Fruit fly (Drosophila melanogaster): ENCODE measurements around the gene CG9396.

CG9396 gene

DNA sequence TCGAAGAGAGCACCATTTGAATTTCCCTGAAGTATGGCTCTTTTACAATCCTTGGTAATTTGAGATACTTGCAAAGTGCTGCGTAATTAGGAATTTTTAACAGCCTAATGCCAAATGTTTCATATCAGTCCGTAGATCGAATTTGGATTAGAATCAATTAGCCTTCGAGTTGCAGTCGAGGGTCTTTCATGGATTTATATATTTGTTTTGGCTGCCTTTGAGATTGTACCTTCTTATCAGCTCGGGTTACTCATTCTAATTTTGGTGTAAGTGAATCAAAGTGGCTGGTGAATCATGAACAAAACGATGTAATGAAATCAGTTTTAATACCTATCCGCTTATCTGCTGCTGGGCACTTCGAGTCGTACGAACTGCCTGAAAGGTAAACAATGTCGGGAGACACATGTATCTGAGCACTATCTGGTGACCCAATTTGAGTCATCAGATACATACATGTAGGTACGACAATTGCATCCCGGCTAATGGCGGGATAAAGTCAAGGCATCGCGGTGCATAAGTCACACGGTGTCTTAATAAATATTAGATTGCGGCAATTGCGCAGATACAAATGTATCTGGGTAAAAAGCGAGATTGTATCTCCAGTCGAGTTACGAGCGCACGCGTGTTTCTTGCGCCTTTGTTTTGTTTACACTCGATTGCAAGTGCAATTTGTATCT, 24.4 kb upstream of the CG9396 start (continued):
- peak; percentile 16 for TF ChIP-seq sug (tag; optimal IDR thresholded peaks at IDR 0.05)
- peak; percentile 38 for TF ChIP-seq Med (GFP tag)
- no peak for TF ChIP-seq gcm2 (GFP tag; optimal IDR thresholded peaks at IDR 0.05)
- TF ChIP-seq sens (GFP tag): peak; percentile 59
- no peak for TF ChIP-seq NfI (GFP tag; optimal IDR thresholded peaks at IDR 0.05)
- peak; percentile 35 for TF ChIP-seq Vsx1 (GFP tag; optimal IDR thresholded peaks at IDR 0.05)
- TF ChIP-seq salm (tag; optimal IDR thresholded peaks at IDR 0.05): no peak
- TF ChIP-seq B-H1 (GFP tag; IDR thresholded peaks at IDR 0.05): no peak
- TF ChIP-seq exex (tag; optimal IDR thresholded peaks at IDR 0.05): peak; percentile 65
- peak; percentile 89 for TF ChIP-seq CG15479 (GFP tag; optimal IDR thresholded peaks at IDR 0.05)

DNA sequence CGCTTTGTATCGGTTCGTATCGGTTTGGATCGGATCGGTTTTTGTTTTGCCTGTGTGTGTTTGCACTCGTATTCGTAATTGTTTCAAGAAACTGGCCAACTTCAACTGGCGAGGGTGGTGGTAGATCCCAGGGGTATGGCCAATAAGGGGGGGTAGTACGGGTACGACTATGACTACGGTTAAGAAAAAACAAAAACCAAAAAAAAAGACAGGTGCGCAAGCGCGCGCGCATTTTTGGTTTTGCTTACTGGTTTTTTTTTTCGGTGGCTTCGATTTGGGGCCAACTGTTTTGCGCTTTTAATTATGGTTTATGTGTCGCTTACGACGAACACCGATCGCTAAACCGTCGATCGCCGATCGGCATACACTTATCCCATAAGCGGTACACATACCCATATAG, 23.4 kb upstream of the CG9396 start:
- no peak for TF ChIP-seq Trl (optimal IDR thresholded peaks at IDR 0.05)
- TF ChIP-seq Trl (GFP tag; optimal IDR thresholded peaks at IDR 0.05): no peak
- peak; percentile 50 for TF ChIP-seq sqz (GFP tag; optimal IDR thresholded peaks at IDR 0.05)
- TF ChIP-seq CG13894 (tag; optimal IDR thresholded peaks at IDR 0.05): peak; percentile 58
- 0 out of 2 replicates have a peak, but pooled peaks have one; percentile 8 for TF ChIP-seq vvl (GFP tag; IDR thresholded peaks at IDR 0.05)
- no peak for TF ChIP-seq hth (optimal IDR thresholded peaks at IDR 0.05)
- peak; percentile 56 for TF ChIP-seq crol (GFP tag; IDR thresholded peaks at IDR 0.05)
- TF ChIP-seq CG3407 (GFP tag; optimal IDR thresholded peaks at IDR 0.05): no peak
- no peak for TF ChIP-seq BtbVII (GFP tag; optimal IDR thresholded peaks at IDR 0.05)
- TF ChIP-seq chinmo (GFP tag; IDR thresholded peaks at IDR 0.05; ENCODE audit: partially characterized antibody): 0 out of 4 replicates have a peak, but pooled peaks have one; percentile 61
- TF ChIP-seq Nf-YA (GFP tag; IDR thresholded peaks at IDR 0.05): 0 out of 2 replicates have a peak, but pooled peaks have one; percentile 24
- peak; percentile 17 for TF ChIP-seq Deaf1 (tag; optimal IDR thresholded peaks at IDR 0.05)
- TF ChIP-seq Drgx (GFP tag; IDR thresholded peaks at IDR 0.05): peak; percentile 30; the same call in 1 of the 2 replicates

DNA sequence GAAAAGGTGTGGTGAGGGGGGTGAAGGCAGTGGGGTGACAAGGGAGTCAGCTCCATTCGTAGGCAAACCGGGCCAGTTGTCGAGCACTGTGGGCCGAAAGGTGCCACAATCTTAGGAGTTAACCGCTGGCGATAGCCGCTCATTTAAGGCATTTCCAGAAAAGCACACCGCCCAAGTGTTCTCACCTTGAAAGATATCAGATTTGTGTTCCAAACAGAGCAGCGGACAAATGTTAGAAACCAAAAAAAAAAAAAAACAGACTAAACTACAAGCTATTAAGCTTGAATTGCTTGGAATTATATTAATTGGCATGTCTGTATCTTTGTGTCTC, 22.8 kb upstream of the CG9396 start:
- TF ChIP-seq dmrt99B (tag; optimal IDR thresholded peaks at IDR 0.05) (no peak), vnd (GFP tag; IDR thresholded peaks at IDR 0.05; ENCODE audit: partially characterized antibody) (0 out of 3 replicates have a peak, but pooled peaks have one; percentile 25), CG15514 (GFP tag; optimal IDR thresholded peaks at IDR 0.05) (no peak), ci (GFP tag; IDR thresholded peaks at IDR 0.05) (peak; percentile 6; the same call in 1 of the 3 replicates), CG15601 (tag; optimal IDR thresholded peaks at IDR 0.05) (no peak), CG2199 (GFP tag; IDR thresholded peaks at IDR 0.05) (0 out of 3 replicates have a peak, but pooled peaks have one; percentile 3), crol (GFP tag; IDR thresholded peaks at IDR 0.05) (peak; percentile 50)

DNA sequence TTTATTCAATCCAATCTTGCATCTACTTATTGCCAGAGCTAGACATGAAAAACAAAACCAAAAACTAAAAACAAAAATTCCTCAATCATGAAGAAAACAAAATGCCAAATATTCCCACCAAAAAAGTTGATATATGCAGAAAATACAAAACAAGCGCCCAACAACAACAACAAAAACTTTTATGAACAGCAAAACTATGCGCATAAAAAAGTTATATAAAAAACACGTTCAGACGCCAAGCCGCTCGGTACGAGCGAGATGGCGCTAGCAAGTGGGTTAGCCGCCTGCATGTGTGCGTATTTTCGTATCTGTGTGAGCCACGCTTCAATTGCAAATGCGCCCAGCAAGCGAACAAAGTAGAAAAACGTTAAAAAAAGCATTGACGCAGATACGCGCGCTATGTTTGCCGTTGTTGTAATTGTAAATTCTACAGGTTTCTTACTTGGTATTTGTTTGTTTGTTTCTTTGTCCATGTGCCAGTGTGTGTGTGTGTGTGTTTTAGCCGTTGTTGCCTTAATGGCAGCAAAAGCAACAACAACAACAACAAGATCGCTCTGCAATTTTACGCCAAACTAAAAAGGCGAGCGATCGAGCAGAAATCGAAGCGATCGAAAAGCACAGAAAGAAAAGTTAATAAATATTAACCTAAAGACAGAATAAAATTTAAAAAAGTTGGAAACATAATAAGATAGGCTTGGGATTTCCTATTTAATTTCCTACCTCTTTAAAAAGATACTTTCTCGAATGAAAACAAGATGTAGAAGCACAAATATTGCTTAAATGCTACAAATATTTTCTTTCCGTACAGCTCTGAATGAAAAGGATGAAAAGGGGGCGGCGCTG, 22.2 kb upstream of the CG9396 start:
- no peak for TF ChIP-seq dpn (GFP tag; optimal IDR thresholded peaks at IDR 0.05)
- no peak for TF ChIP-seq lola (GFP tag; optimal IDR thresholded peaks at IDR 0.05)
- TF ChIP-seq Hr51 (GFP tag; optimal IDR thresholded peaks at IDR 0.05): no peak
- TF ChIP-seq Dp (GFP tag; optimal IDR thresholded peaks at IDR 0.05): no peak
- TF ChIP-seq peb (GFP tag; IDR thresholded peaks at IDR 0.05): no peak
- no peak for TF ChIP-seq grn (GFP tag; optimal IDR thresholded peaks at IDR 0.05)
- TF ChIP-seq CG30020 (tag; optimal IDR thresholded peaks at IDR 0.05): no peak
- no peak for TF ChIP-seq CG5180 (GFP tag; optimal IDR thresholded peaks at IDR 0.05)
- no peak for TF ChIP-seq chm (GFP tag; IDR thresholded peaks at IDR 0.05)
- no peak for TF ChIP-seq prd (optimal IDR thresholded peaks at IDR 0.05)
- TF ChIP-seq prd (GFP tag; IDR thresholded peaks at IDR 0.05): no peak
- TF ChIP-seq Ets65A (GFP tag): peak; percentile 70
- no peak for TF ChIP-seq HLH4C (GFP tag; IDR thresholded peaks at IDR 0.05; ENCODE audit: partially characterized antibody)
- TF ChIP-seq sna (GFP tag; IDR thresholded peaks at IDR 0.05; ENCODE audit: partially characterized antibody): no peak
- TF ChIP-seq nerfin-2 (GFP tag; IDR thresholded peaks at IDR 0.05; ENCODE audit: partially characterized antibody): no peak
- TF ChIP-seq gsb-n (tag; optimal IDR thresholded peaks at IDR 0.05): no peak

All from whole organism, embryonic.